Fruit fly (Drosophila melanogaster) whole organism, larva: Measurements from ENCODE around the gene MtnD.
A peak's percentile ranks its signal among the peaks of the same experiment; 100 is the strongest.

Source experiments
- noc ChIP-seq: fragments of 200-800 bp; sonication (Bioruptor generic); optimal IDR thresholded peaks from 3 replicates; lab custom pipeline; 2019; ENCODE audit warnings: missing biosample characterization, mild to moderate bottlenecking, missing genetic modification characterization, moderate library complexity

Gene MtnD

DNA sequence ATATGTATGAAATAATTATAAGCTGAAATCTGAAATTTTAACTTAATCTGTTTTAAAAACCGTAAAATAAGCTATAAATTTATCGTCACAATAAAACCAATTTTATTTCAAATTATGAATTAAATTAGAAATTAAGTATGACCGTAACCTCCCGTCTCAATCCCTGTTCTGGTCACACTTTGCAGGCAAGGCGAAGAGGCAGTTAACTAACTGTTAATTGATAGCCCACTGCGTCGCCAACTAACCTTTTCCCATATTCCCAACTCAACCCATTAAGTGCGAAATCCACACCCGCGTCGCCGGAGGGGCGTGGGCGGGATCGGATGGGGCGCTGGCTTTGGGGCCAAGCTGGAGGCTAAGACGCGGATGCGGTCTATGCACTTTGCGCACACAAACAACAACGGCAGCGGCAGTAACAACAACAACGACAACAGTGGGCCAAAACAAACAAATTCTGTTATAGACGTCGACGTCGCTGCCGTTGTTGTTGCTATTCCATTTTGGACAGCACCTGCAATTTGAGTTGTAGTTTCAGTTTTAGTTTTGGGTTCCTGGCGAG, 26.0 kb downstream of the MtnD start, which contains the start of gene CG5191:
Gene CG5191, plus strand, starts transcription at position 198 of the 559 bp plus-strand sequence.
- TF ChIP-seq noc = no peak

DNA sequence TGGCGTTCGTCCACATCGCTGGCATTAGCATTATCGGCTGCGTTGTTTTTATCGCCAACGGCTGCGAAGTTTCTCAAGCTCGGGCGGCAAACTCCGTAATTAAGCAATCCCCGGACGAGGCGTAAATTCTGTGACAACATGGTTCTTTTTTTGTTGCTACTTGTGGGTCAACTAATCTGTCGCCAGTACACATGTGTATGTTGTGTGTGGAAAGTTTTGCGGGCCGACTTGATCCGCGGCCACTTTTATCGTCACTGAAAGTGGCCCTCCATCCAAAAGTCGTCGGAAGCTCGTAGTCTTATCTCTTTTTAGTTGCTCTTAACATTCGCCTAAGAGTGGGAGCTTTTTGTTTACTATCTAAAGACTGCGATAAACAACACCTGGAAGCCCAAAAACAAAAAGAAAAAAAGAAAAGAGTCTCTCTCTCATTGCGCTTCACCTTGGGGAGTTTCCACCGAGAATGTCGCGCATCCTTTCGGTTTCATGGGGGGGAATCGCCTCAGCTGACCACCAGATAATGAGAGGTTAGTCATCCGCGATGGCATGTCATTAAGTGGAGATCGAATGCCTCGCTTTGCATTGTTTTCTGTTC, 29.2 kb downstream of the MtnD start, which contains the start of gene CG10877:
Gene CG10877, minus strand, starts transcription at position 238 of the 592 bp plus-strand sequence.
- TF ChIP-seq noc = no peak

dm6 chr3R:20565546-20565948, 30.8 kb downstream of the MtnD start:
- no peak for TF ChIP-seq noc

dm6 chr3R:20567507-20568222, 32.9 kb downstream of the MtnD start:
- TF ChIP-seq noc = no peak

DNA sequence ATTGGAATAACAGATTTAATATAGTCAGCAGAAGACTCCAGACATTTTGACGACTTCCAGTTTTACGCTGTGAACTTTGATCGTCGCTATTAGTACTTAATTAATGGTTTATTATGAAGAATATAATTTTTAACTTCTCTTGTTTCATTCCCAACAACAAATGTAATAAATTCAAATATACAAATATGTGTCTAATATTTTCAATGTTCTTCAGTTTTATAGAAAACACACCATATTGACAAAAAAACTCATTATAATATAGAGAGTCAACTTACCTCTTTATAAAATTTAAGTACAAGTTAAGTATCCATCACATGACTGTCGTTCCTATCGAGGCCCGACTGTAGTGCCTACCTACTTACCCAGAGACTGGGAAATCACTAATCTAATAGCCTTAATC, 38.6 kb downstream of the MtnD start:
- TF ChIP-seq noc = no peak

DNA sequence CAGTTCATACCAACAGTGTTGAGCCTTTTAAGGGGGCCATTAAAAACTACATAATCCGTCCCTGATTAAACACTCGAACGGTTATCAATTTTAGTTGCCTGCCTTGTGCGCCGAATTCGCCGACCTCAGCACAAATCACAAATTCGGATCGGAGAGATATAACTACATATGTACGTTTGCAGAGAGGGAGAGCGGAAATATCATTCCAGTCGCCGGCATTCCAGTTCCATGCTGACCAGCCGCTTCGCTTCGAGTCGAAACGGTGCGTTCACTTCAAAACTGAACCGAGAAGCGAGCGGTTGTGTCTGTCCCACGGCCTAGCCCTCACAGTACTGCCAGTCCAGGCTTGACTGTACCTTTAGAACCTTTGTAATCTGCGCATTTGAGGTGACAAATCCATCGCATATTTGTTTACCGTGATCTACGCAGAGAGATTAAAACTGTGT, 39.8 kb downstream of the MtnD start:
- TF ChIP-seq noc = peak; percentile 72

DNA sequence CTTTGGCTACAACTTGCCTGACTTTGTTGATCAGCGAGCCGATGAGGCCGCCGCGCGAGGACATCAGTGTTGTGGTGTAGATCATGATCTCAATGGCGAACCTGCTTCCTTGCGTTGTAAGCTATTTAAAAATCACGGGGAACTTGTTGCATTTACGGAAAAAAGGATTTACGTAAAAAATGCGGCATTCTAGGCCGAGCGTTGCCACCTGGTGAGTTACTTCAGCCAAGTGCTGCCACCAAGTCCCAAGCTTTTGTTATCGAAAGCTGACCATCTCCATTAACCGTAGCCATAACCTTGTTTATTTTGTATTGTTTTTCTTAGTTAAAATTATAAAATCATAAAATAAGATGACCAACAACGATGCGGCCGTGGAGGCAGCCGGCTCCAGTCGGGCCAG, 42.0 kb downstream of the MtnD start, which contains the start of the genes TFAM and CG5412:
Gene TFAM, minus strand, starts transcription at position 222 of the 400 bp plus-strand sequence.
Gene CG5412, plus strand, starts transcription at position 265 of the 400 bp plus-strand sequence.
- TF ChIP-seq noc = no peak

dm6 chr3R:20579816-20580215, 45.1 kb downstream of the MtnD start, which contains the start of the genes EloB and Srp14:
EloB (minus strand) TSS chr3R:20579850.
Srp14 (plus strand) TSS chr3R:20580115.
- peak; percentile 80 for TF ChIP-seq noc

dm6 chr3R:20581376-20581775, 46.6 kb downstream of the MtnD start, which contains the start of gene CG34008:
CG34008 (minus strand) TSS chr3R:20581522.
- no peak for TF ChIP-seq noc
